Worm (Caenorhabditis elegans) whole organism, L2 larva: Measurements from ENCODE around the gene Y108F1.5.

Source experiments
- egl-27 ChIP-seq: sonication (generic microtip); optimal IDR thresholded peaks from 3 replicates; lab custom pipeline; 2017; ENCODE audit warnings: missing biosample characterization, missing genetic modification reagents, missing genetic modification characterization
- elt-1 ChIP-seq: fragments of 150-350 bp; optimal IDR thresholded peaks from 2 replicates; lab custom pipeline; 2014; ENCODE audit warnings: missing biosample characterization, missing genetic modification characterization
- gmeb-1 ChIP-seq: fragments of 150-350 bp; optimal IDR thresholded peaks from 2 replicates; lab custom pipeline; 2014; ENCODE audit warnings: missing biosample characterization, missing genetic modification characterization
- lin-39 ChIP-seq: fragments of 150-350 bp; optimal IDR thresholded peaks from 2 replicates; lab custom pipeline; 2014; ENCODE audit warnings: missing biosample characterization, missing genetic modification reagents, missing genetic modification characterization
- mbf-1 ChIP-seq: sonication (generic microtip); optimal IDR thresholded peaks from 2 replicates; lab custom pipeline; 2017; ENCODE audit warnings: missing biosample characterization, missing genetic modification characterization
- mdl-1 ChIP-seq, 2 experiments: fragments of 150-350 bp in 1 of 2; sonication (generic microtip) in 1 of 2; optimal IDR thresholded peaks; 2 replicates each; lab custom pipeline; 2017; ENCODE audit warnings: missing biosample characterization in 2 of 2, missing genetic modification characterization in 2 of 2
- nhr-237 ChIP-seq: fragments of 150-350 bp; optimal IDR thresholded peaks from 2 replicates; lab custom pipeline; 2014; ENCODE audit warnings: missing biosample characterization, missing genetic modification characterization
- skn-1 ChIP-seq: sonication (generic microtip); optimal IDR thresholded peaks from 2 replicates; lab custom pipeline; 2017; ENCODE audit warnings: missing biosample characterization, missing genetic modification characterization
- snpc-4 ChIP-seq: fragments of 150-350 bp; optimal IDR thresholded peaks from 2 replicates; lab custom pipeline; 2014; ENCODE audit warnings: missing biosample characterization, missing genetic modification characterization
- unc-39 ChIP-seq: fragments of 150-350 bp; optimal IDR thresholded peaks from 2 replicates; lab custom pipeline; 2014; ENCODE audit warnings: missing biosample characterization, missing genetic modification characterization
- unc-62 ChIP-seq: fragments of 150-350 bp; optimal IDR thresholded peaks from 2 replicates; lab custom pipeline; 2014; ENCODE audit warnings: missing biosample characterization, missing genetic modification reagents, missing genetic modification characterization
- ztf-11 ChIP-seq: sonication (generic microtip); optimal IDR thresholded peaks from 2 replicates; lab custom pipeline; 2017; ENCODE audit warnings: missing biosample characterization, missing genetic modification characterization

- TF ChIP-seq unc-62 (GFP tag; lab: Kevin White, UChicago) (no peak), unc-39 (tag; lab: Kevin White, UChicago) (no peak), gmeb-1 (no peak), nhr-237 (tag; lab: Kevin White, UChicago) (no peak), snpc-4 (tag; lab: Kevin White, UChicago) (no peak), lin-39 (tag; lab: Kevin White, UChicago) (no peak), egl-27 (tag; lab: Kevin White, UChicago) (no peak), elt-1 (tag; lab: Kevin White, UChicago) (no peak), mdl-1 (tag; optimal IDR thresholded peaks at IDR 0.05; lab: Kevin White, UChicago) (no peak), ztf-11 (no peak), skn-1 (tag; lab: Kevin White, UChicago) (no peak), mbf-1 (no peak)
These were observed 27.7 kb upstream of the Y108F1.5 start, which contains the start of gene gcp-2.1 for ce11 chrX:301530-301929.
